Fruit fly (Drosophila melanogaster) whole organism, embryonic: ENCODE measurements around the gene dia.

ENCODE experiments used
- Ada2b ChIP-seq: fragments of 200-800 bp; sonication (Bioruptor generic); IDR thresholded peaks from 2 replicates; pipeline ENCODE4 v1.3.6; 2022; ENCODE audit warnings: missing biosample characterization, missing genetic modification characterization
- CG10366 ChIP-seq: fragments of 200-800 bp; sonication (Bioruptor generic); IDR thresholded peaks from 2 replicates; pipeline ENCODE4 v1.3.6; 2022; ENCODE audit warnings: missing biosample characterization, missing genetic modification characterization
- CG12104 ChIP-seq: fragments of 200-800 bp; sonication (Bioruptor generic); optimal IDR thresholded peaks from 3 replicates; lab custom pipeline; 2016; ENCODE audit warnings: missing biosample characterization, missing genetic modification characterization
- CG13296 ChIP-seq: fragments of 200-800 bp; sonication (Bioruptor generic); optimal IDR thresholded peaks from 3 replicates; lab custom pipeline; 2018; ENCODE audit warnings: missing biosample characterization, mild to moderate bottlenecking, missing genetic modification characterization
- CG14050 ChIP-seq: fragments of 200-800 bp; sonication (Bioruptor generic); IDR thresholded peaks from 3 replicates; pipeline ENCODE4 v1.3.6; 2022; ENCODE audit warnings: missing biosample characterization, missing genetic modification characterization
- CG15073 ChIP-seq: fragments of 200-800 bp; sonication (Bioruptor generic); optimal IDR thresholded peaks from 2 replicates; lab custom pipeline; 2016; ENCODE audit warnings: missing biosample characterization, missing genetic modification characterization
- CG15269 ChIP-seq: fragments of 200-800 bp; sonication (Bioruptor generic); optimal IDR thresholded peaks from 2 replicates; lab custom pipeline; 2018; ENCODE audit warnings: missing biosample characterization, mild to moderate bottlenecking, missing genetic modification characterization, moderate library complexity
- CG1529 ChIP-seq: fragments of 200-800 bp; sonication (Bioruptor generic); optimal IDR thresholded peaks from 3 replicates; lab custom pipeline; 2018; ENCODE audit warnings: missing biosample characterization, missing genetic modification characterization
- CG15479 ChIP-seq: fragments of 200-800 bp; sonication (Bioruptor generic); optimal IDR thresholded peaks from 3 replicates; lab custom pipeline; 2019; ENCODE audit warnings: missing biosample characterization, mild to moderate bottlenecking, missing genetic modification characterization, moderate library complexity
- CG15601 ChIP-seq: fragments of 200-800 bp; sonication (Bioruptor generic); optimal IDR thresholded peaks from 3 replicates; lab custom pipeline; 2019; ENCODE audit warnings: missing biosample characterization, mild to moderate bottlenecking, missing genetic modification characterization, moderate library complexity
- CG17829 ChIP-seq: fragments of 200-800 bp; optimal IDR thresholded peaks from 2 replicates; lab custom pipeline; 2019; ENCODE audit warnings: missing biosample characterization, mild to moderate bottlenecking, missing genetic modification characterization, moderate library complexity
- CG30403 ChIP-seq: fragments of 200-800 bp; sonication (Bioruptor generic); optimal IDR thresholded peaks from 3 replicates; lab custom pipeline; 2016; ENCODE audit warnings: missing biosample characterization, missing genetic modification characterization
- CG4404 ChIP-seq: fragments of 200-800 bp; sonication (Bioruptor generic); IDR thresholded peaks from 2 replicates; pipeline ENCODE4 v1.3.6; 2022; ENCODE audit warnings: missing biosample characterization, missing genetic modification characterization
- CG6272 ChIP-seq: fragments of 200-800 bp; sonication (Bioruptor generic); IDR thresholded peaks from 2 replicates; pipeline ENCODE4 v1.3.6; 2022; ENCODE audit warnings: missing biosample characterization, missing genetic modification characterization
- CG7745 ChIP-seq: fragments of 200-800 bp; sonication (Bioruptor generic); optimal IDR thresholded peaks from 2 replicates; lab custom pipeline; 2018; ENCODE audit warnings: missing biosample characterization, mild to moderate bottlenecking, missing genetic modification characterization, moderate library complexity
- CG8944 ChIP-seq: fragments of 200-800 bp; sonication (Bioruptor generic); optimal IDR thresholded peaks from 3 replicates; lab custom pipeline; 2016; ENCODE audit warnings: missing biosample characterization, missing genetic modification characterization
- CrebB ChIP-seq: fragments of 200-800 bp; sonication (Bioruptor generic); optimal IDR thresholded peaks from 3 replicates; lab custom pipeline; 2018; ENCODE audit warnings: missing biosample characterization, mild to moderate bottlenecking, missing genetic modification characterization
- D19A ChIP-seq: fragments of 200-800 bp; optimal IDR thresholded peaks from 3 replicates; lab custom pipeline; 2019; ENCODE audit warnings: missing biosample characterization, mild to moderate bottlenecking, missing genetic modification characterization, moderate library complexity
- Dek ChIP-seq: fragments of 200-800 bp; sonication (Bioruptor generic); optimal IDR thresholded peaks from 3 replicates; lab custom pipeline; 2019; ENCODE audit warnings: missing biosample characterization, mild to moderate bottlenecking, missing genetic modification characterization, moderate library complexity
- Dll ChIP-seq: fragments of 200-800 bp; sonication (Bioruptor generic); IDR thresholded peaks from 4 replicates; pipeline ENCODE4 v1.3.6; 2022; ENCODE audit warnings: missing biosample characterization, missing genetic modification characterization; ENCODE audit not compliant: partially characterized antibody
- Doc2 ChIP-seq: fragments of 200-800 bp; sonication (Bioruptor generic); IDR thresholded peaks from 2 replicates; pipeline ENCODE4 v1.3.6; 2022; ENCODE audit warnings: missing biosample characterization, missing genetic modification characterization
- E2f2 ChIP-seq: fragments of 200-800 bp; sonication (Bioruptor generic); IDR thresholded peaks from 2 replicates; pipeline ENCODE4 v1.3.6; 2022; ENCODE audit warnings: missing biosample characterization, missing genetic modification characterization
- H15 ChIP-seq: fragments of 200-800 bp; sonication (Bioruptor generic); IDR thresholded peaks from 3 replicates; pipeline ENCODE4 v1.3.6; 2022; ENCODE audit warnings: missing biosample characterization, missing genetic modification characterization
- HLH3B ChIP-seq: fragments of 200-800 bp; sonication (Bioruptor generic); IDR thresholded peaks from 2 replicates; pipeline ENCODE4 v1.3.6; 2022; ENCODE audit warnings: missing biosample characterization, missing genetic modification characterization
- Hey ChIP-seq: fragments of 200-800 bp; sonication (Bioruptor generic); optimal IDR thresholded peaks from 3 replicates; lab custom pipeline; 2018; ENCODE audit warnings: missing biosample characterization, mild to moderate bottlenecking, missing genetic modification characterization
- Jarid2 ChIP-seq: fragments of 200-800 bp; sonication (Bioruptor generic); optimal IDR thresholded peaks from 3 replicates; lab custom pipeline; 2017; ENCODE audit warnings: mild to moderate bottlenecking, missing biosample characterization, missing genetic modification reagents, missing genetic modification characterization
- Kr ChIP-seq: fragments of 200-800 bp; sonication (Bioruptor generic); optimal IDR thresholded peaks from 2 replicates; lab custom pipeline; 2017; ENCODE audit warnings: missing biosample characterization, mild to moderate bottlenecking, missing genetic modification characterization
- Myb ChIP-seq: fragments of 200-800 bp; sonication (Bioruptor generic); optimal IDR thresholded peaks from 2 replicates; lab custom pipeline; 2016; ENCODE audit warnings: missing biosample characterization, missing genetic modification characterization
- Nf-YB ChIP-seq: fragments of 200-800 bp; sonication (Bioruptor generic); optimal IDR thresholded peaks from 3 replicates; lab custom pipeline; 2019; ENCODE audit warnings: missing biosample characterization, mild to moderate bottlenecking, missing genetic modification characterization, moderate library complexity
- Optix ChIP-seq: fragments of 200-800 bp; sonication (Bioruptor generic); IDR thresholded peaks from 3 replicates; pipeline ENCODE4 v1.3.6; 2022; ENCODE audit warnings: missing biosample characterization, missing genetic modification characterization
- Ptx1 ChIP-seq: fragments of 200-800 bp; sonication (Bioruptor generic); IDR thresholded peaks from 2 replicates; pipeline ENCODE4 v1.3.6; 2022; ENCODE audit warnings: missing biosample characterization, missing genetic modification characterization
- ase ChIP-seq: fragments of 200-800 bp; sonication (Bioruptor generic); IDR thresholded peaks from 3 replicates; pipeline ENCODE4 v1.3.6; 2022; ENCODE audit warnings: missing biosample characterization, missing genetic modification characterization
- bbx ChIP-seq: fragments of 200-800 bp; sonication (Bioruptor generic); IDR thresholded peaks from 2 replicates; pipeline ENCODE4 v1.3.6; 2022; ENCODE audit warnings: missing biosample characterization, missing genetic modification characterization; ENCODE audit not compliant: partially characterized antibody
- corto ChIP-seq: fragments of 200-800 bp; sonication (Bioruptor generic); optimal IDR thresholded peaks from 2 replicates; lab custom pipeline; 2016; ENCODE audit warnings: missing biosample characterization, mild to moderate bottlenecking, missing genetic modification characterization, moderate library complexity
- fd96Cb ChIP-seq: fragments of 200-800 bp; sonication (Bioruptor generic); optimal IDR thresholded peaks from 2 replicates; lab custom pipeline; 2018; ENCODE audit warnings: missing biosample characterization, mild to moderate bottlenecking, missing genetic modification characterization, moderate library complexity
- gce ChIP-seq: fragments of 200-800 bp; sonication (Bioruptor generic); IDR thresholded peaks from 3 replicates; pipeline ENCODE4 v1.3.6; 2022; ENCODE audit warnings: missing biosample characterization, missing genetic modification characterization
- gsb ChIP-seq: fragments of 200-800 bp; sonication (Bioruptor generic); IDR thresholded peaks from 2 replicates; pipeline ENCODE4 v1.3.6; 2022; ENCODE audit warnings: missing biosample characterization, missing genetic modification characterization
- h ChIP-seq: fragments of >200 bp; optimal IDR thresholded peaks from 2 replicates; lab custom pipeline; 2017
- hbn ChIP-seq: fragments of 200-800 bp; sonication (Bioruptor generic); IDR thresholded peaks from 2 replicates; pipeline ENCODE4 v1.3.6; 2022; ENCODE audit warnings: missing biosample characterization, missing genetic modification characterization; ENCODE audit not compliant: partially characterized antibody
- lbe ChIP-seq: fragments of 200-800 bp; sonication (Bioruptor generic); optimal IDR thresholded peaks from 2 replicates; lab custom pipeline; 2016; ENCODE audit warnings: missing biosample characterization, mild to moderate bottlenecking, missing genetic modification characterization
- mirr ChIP-seq: fragments of 200-800 bp; sonication (Bioruptor generic); optimal IDR thresholded peaks from 3 replicates; lab custom pipeline; 2018; ENCODE audit warnings: missing biosample characterization, mild to moderate bottlenecking, missing genetic modification characterization
- mld ChIP-seq: fragments of 200-800 bp; sonication (Bioruptor generic); IDR thresholded peaks from 3 replicates; pipeline ENCODE4 v1.3.6; 2022; ENCODE audit warnings: missing biosample characterization, missing genetic modification characterization; ENCODE audit not compliant: partially characterized antibody
- nerfin-2 ChIP-seq: fragments of 200-800 bp; sonication (Bioruptor generic); IDR thresholded peaks from 2 replicates; pipeline ENCODE4 v1.3.6; 2022; ENCODE audit warnings: missing biosample characterization, missing genetic modification characterization; ENCODE audit not compliant: partially characterized antibody
- org-1 ChIP-seq: fragments of 200-800 bp; sonication (Bioruptor generic); optimal IDR thresholded peaks from 2 replicates; lab custom pipeline; 2017; ENCODE audit warnings: missing biosample characterization, missing genetic modification characterization
- p53 ChIP-seq: fragments of 200-800 bp; sonication (Bioruptor generic); optimal IDR thresholded peaks from 2 replicates; lab custom pipeline; 2016; ENCODE audit warnings: missing biosample characterization, missing genetic modification characterization
- peb ChIP-seq: fragments of 200-800 bp; sonication (Bioruptor generic); IDR thresholded peaks from 2 replicates; pipeline ENCODE4 v1.3.6; 2022; ENCODE audit warnings: missing biosample characterization, missing genetic modification characterization
- pita ChIP-seq: fragments of 200-800 bp; sonication (Bioruptor generic); optimal IDR thresholded peaks from 2 replicates; lab custom pipeline; 2017; ENCODE audit warnings: missing biosample characterization, mild to moderate bottlenecking, missing genetic modification characterization
- psq ChIP-seq: fragments of 200-800 bp; sonication (Bioruptor generic); optimal IDR thresholded peaks from 2 replicates; lab custom pipeline; 2017; ENCODE audit warnings: missing biosample characterization, missing genetic modification characterization
- ranshi ChIP-seq: fragments of 200-800 bp; sonication (Bioruptor generic); IDR thresholded peaks from 2 replicates; pipeline ENCODE4 v1.3.6; 2022; ENCODE audit warnings: missing biosample characterization, missing genetic modification characterization
- run ChIP-seq: fragments of 200-800 bp; sonication (Bioruptor generic); optimal IDR thresholded peaks from 3 replicates; lab custom pipeline; 2018; ENCODE audit warnings: missing biosample characterization, mild to moderate bottlenecking, missing genetic modification characterization
- trh ChIP-seq: fragments of 200-800 bp; sonication (Bioruptor generic); optimal IDR thresholded peaks from 2 replicates; lab custom pipeline; 2016; ENCODE audit warnings: missing biosample characterization, missing genetic modification characterization
- vfl ChIP-seq: fragments of 200-800 bp; sonication (Bioruptor generic); optimal IDR thresholded peaks from 2 replicates; lab custom pipeline; 2016; ENCODE audit warnings: missing biosample characterization, missing genetic modification characterization

The dia gene

DNA sequence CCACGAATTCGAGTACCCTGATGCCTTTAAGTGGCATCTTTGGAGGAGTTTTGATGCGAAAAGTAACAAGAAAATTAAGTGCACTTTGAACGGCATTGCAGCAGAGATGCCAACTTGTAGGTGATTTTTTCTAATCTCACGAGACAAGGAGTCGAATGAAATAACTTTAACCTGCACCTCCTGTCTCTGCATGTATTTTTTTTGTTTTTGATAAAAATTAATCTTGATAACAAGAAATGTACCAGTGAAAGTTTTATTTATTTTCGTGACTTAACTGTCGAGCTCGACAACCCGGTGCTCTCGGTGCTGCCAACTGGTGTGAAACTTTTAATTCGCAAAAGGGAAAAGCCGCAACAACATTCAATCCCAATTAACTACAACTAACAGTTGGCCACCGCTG is 5.8 kb upstream of the dia start, which contains the start of the genes Amacr and Ns4 (continued):
- no peak for TF ChIP-seq lbe (GFP tag; lab: Kevin White, UChicago)
- no peak; the same call in 1 of the 4 replicates for TF ChIP-seq Dll (GFP tag; lab: Robert Waterston, UW)
- no peak for TF ChIP-seq CG1529
- peak; percentile 71 for TF ChIP-seq Myb (GFP tag; lab: Kevin White, UChicago)
- TF ChIP-seq Nf-YB, result peak; percentile 9
- no peak for TF ChIP-seq gce (GFP tag; lab: Robert Waterston, UW)
- TF ChIP-seq gsb (GFP tag; lab: Robert Waterston, UW), result no peak
- no peak for TF ChIP-seq CG6272
- no peak for TF ChIP-seq mirr (GFP tag; lab: Kevin White, UChicago)
- TF ChIP-seq CG15601 (tag; lab: Kevin White, UChicago), result no peak
- TF ChIP-seq H15 (GFP tag; lab: Robert Waterston, UW), result no peak
- TF ChIP-seq Hey (tag; lab: Kevin White, UChicago), result no peak
- TF ChIP-seq ranshi, result peak; percentile 39; the same call in 1 of the 2 replicates
- TF ChIP-seq Doc2, result no peak
- TF ChIP-seq E2f2, result peak; percentile 38; the same call in 1 of the 2 replicates
- TF ChIP-seq CrebB (tag; lab: Kevin White, UChicago), result peak; percentile 28
- TF ChIP-seq CG30403 (GFP tag; lab: Kevin White, UChicago), result peak; percentile 71
- no peak for TF ChIP-seq peb (GFP tag; lab: Robert Waterston, UW)
- no peak for TF ChIP-seq CG15073 (GFP tag; lab: Kevin White, UChicago)
- TF ChIP-seq bbx (GFP tag; lab: Robert Waterston, UW), result no peak
- no peak for TF ChIP-seq CG13296
- no peak for TF ChIP-seq HLH3B (GFP tag; lab: Robert Waterston, UW)
- TF ChIP-seq fd96Cb (tag; lab: Kevin White, UChicago), result no peak
- TF ChIP-seq CG8944 (GFP tag; lab: Kevin White, UChicago), result peak; percentile 28
- no peak for TF ChIP-seq run (tag; lab: Kevin White, UChicago)
- no peak for TF ChIP-seq corto (GFP tag; lab: Kevin White, UChicago)
- TF ChIP-seq Ada2b, result peak; percentile 21; the same call in 1 of the 2 replicates
- TF ChIP-seq CG15479 (GFP tag; lab: Kevin White, UChicago), result no peak
- no peak for TF ChIP-seq org-1
- no peak for TF ChIP-seq CG15269 (tag; lab: Kevin White, UChicago)
- peak; percentile 55 for TF ChIP-seq vfl (GFP tag; lab: Kevin White, UChicago)
- TF ChIP-seq p53, result peak; percentile 28
- peak; percentile 69 for TF ChIP-seq Ptx1 (GFP tag; lab: Robert Waterston, UW)
- TF ChIP-seq Dek, result no peak
- TF ChIP-seq Jarid2 (GFP tag; lab: Kevin White, UChicago), result no peak
- TF ChIP-seq CG17829, result peak; percentile 26
- no peak for TF ChIP-seq CG4404 (GFP tag; lab: Robert Waterston, UW)
- TF ChIP-seq pita (GFP tag; lab: Kevin White, UChicago), result no peak
- TF ChIP-seq D19A (tag; lab: Kevin White, UChicago), result no peak
- TF ChIP-seq trh (GFP tag; lab: Kevin White, UChicago), result no peak
- TF ChIP-seq ase, result peak; percentile 33; the same call in 1 of the 3 replicates
- peak; percentile 23 for TF ChIP-seq CG12104 (GFP tag; lab: Kevin White, UChicago)
- TF ChIP-seq Optix (GFP tag; lab: Robert Waterston, UW), result 0 out of 3 replicates have a peak, but pooled peaks have one; percentile 29
- no peak for TF ChIP-seq h (lab: Kevin White, UChicago)
- no peak for TF ChIP-seq hbn
- TF ChIP-seq nerfin-2 (GFP tag; lab: Robert Waterston, UW), result no peak
- no peak for TF ChIP-seq psq
- TF ChIP-seq CG14050 (GFP tag; lab: Robert Waterston, UW), result 0 out of 3 replicates have a peak, but pooled peaks have one; percentile 24
- TF ChIP-seq Kr, result no peak
- no peak for TF ChIP-seq CG7745 (tag; lab: Kevin White, UChicago)
- peak; percentile 52 for TF ChIP-seq CG10366 (GFP tag; lab: Robert Waterston, UW)
- no peak for TF ChIP-seq mld
